Worm (Caenorhabditis elegans): Measurements from ENCODE around the gene ZK813.5.
A peak's percentile ranks its signal among the peaks of the same experiment; 100 is the strongest.

Gene ZK813.5

DNA sequence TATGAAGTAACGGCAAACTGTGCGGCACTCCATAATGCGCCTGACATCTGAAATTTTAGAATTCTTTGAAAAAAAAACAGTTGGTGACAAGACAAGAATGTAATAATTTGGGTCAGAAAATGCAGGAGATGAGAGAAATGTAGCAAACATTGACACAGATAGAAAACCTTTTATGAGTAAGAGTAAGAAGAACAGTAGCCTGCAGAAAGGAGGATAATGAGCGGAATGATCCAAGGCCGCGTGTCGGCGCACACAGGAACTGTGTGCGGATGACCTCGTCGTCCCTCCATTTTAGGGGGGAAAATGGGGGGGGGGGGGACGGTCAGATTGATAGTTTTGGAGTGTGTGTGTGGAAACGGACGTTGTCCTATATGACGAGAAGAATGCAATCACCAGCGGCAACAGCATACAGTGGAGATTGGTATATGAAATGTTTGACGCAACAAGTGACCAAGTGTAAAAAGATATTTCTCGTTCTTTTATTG, 36.3 kb downstream of the ZK813.5 start, which contains the start of gene dhs-27:
Gene dhs-27, minus strand, starts transcription at position 51 of the 485 bp plus-strand sequence.
- TF ChIP-seq nhr-28 (tag; optimal IDR thresholded peaks at IDR 0.05) (peak; percentile 77), mdl-1 (tag; optimal IDR thresholded peaks at IDR 0.05) (peak in 1 of 2 experiments; percentile 34), F49E8.2 (tag; optimal IDR thresholded peaks at IDR 0.05; ENCODE audit: borderline replicate concordance) (no peak), mxl-3 (GFP tag; optimal IDR thresholded peaks at IDR 0.05) (peak; percentile 25), nhr-25 (tag; optimal IDR thresholded peaks at IDR 0.05; ENCODE audit: borderline replicate concordance, insufficient read depth) (peak; percentile 35)

DNA sequence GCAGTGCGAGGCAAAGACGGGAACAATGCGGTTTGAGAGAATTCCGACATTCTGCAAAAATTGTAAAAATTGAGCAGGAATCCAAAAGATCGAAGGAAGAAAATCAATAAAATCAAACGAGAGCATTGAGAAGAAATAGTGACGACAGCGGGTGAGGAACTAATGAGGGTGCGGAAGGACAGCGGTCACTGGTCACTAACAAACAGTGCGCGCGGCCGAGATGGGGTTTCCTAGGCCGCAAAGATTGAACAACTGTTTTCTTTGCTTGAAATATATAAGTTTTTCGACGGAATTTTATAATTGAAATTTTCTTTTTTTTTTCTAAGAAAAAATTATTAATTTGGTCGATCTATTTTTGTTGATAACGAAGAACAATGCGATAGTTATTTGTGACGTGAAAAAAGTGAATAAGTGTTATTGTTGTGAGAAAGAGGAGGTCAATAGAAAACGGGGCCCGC, 39.4 kb downstream of the ZK813.5 start, which contains the start of gene unc-78:
Gene unc-78, minus strand, starts transcription at position 51 of the 458 bp plus-strand sequence.
- peak; percentile 44 for TF ChIP-seq mes-2 (tag; optimal IDR thresholded peaks at IDR 0.05; ENCODE audit: poor library complexity, severe bottlenecking)
- no peak for TF ChIP-seq rbr-2 (tag; optimal IDR thresholded peaks at IDR 0.05)
- TF ChIP-seq aha-1 (tag) = peak; percentile 58

DNA sequence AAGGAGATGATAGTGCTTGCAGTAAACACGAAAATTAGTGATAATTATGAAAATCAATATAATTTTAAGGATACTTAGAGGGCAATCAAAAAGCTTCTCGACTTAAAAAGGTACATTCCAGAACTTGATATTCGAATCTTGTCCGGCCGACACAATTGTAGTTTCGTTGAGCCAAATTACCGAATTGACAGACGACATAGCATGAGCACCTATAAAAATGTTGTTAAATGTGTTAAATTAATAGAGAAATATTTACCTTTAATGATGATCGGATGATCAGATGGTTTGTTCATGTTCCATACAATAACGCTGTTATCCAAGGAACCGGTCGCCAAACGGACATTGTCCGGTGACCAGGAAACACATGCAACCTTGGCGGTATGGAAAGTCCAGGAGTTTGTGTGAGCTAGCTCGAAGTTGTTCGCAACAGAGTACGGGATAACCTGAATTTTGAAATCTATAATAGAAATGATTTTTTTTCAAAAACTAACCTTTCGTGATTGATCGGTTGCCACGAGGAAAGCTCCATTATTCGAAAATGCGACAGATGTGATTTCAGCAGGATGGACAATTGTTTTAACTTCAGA, 42.2 kb downstream of the ZK813.5 start:
- peak; percentile 43; the same call in 1 of the 2 replicates for TF ChIP-seq Y75B8A.6 (GFP tag; IDR thresholded peaks at IDR 0.05)
- TF ChIP-seq ZK546.5 (tag; optimal IDR thresholded peaks at IDR 0.05) = no peak
- no peak for TF ChIP-seq lin-15B (tag; optimal IDR thresholded peaks at IDR 0.05)
- TF ChIP-seq skn-1 (tag; optimal IDR thresholded peaks at IDR 0.05) = no peak
- no peak for TF ChIP-seq gei-8 (GFP tag; optimal IDR thresholded peaks at IDR 0.05)
- no peak for TF ChIP-seq lir-3 (tag; optimal IDR thresholded peaks at IDR 0.05)
- 0 out of 2 replicates have a peak, but pooled peaks have one; percentile 47 for TF ChIP-seq D1046.2 (GFP tag; IDR thresholded peaks at IDR 0.05)
- peak; percentile 33; the same call in 1 of the 2 replicates for TF ChIP-seq dmd-6 (GFP tag; IDR thresholded peaks at IDR 0.05)
- TF ChIP-seq duxl-1 (tag; optimal IDR thresholded peaks at IDR 0.05; ENCODE audit: poor library complexity) = no peak
- TF ChIP-seq R02D3.7 (tag; optimal IDR thresholded peaks at IDR 0.05) = no peak
- TF ChIP-seq lin-29 (GFP tag; IDR thresholded peaks at IDR 0.05) = no peak
- TF ChIP-seq T20F7.1 (GFP tag; optimal IDR thresholded peaks at IDR 0.05) = peak; percentile 26
- TF ChIP-seq hlh-30 (tag; optimal IDR thresholded peaks at IDR 0.05; ENCODE audit: insufficient read depth) = no peak
- no peak for TF ChIP-seq pha-4 (GFP tag; IDR thresholded peaks at IDR 0.05)
- no peak for TF ChIP-seq pha-4 (tag; optimal IDR thresholded peaks at IDR 0.05)

ce11 chrX:3405813-3406212, 45.2 kb downstream of the ZK813.5 start:
- TF ChIP-seq dmd-6 (GFP tag; IDR thresholded peaks at IDR 0.05) (peak; percentile 37; the same call in 1 of the 2 replicates), zfp-3 (GFP tag; conservative IDR thresholded peaks at IDR 0.05) (peak; percentile 72; the same call in 1 of the 2 replicates)

ce11 chrX:3403195-3403594, 47.8 kb downstream of the ZK813.5 start, which contains the start of gene vit-5:
vit-5 (plus strand) TSS chrX:3403471.
- TF ChIP-seq mdt-29 (GFP tag; IDR thresholded peaks at IDR 0.05) (no peak), ztf-11 (tag; optimal IDR thresholded peaks at IDR 0.05) (no peak), dmd-6 (GFP tag; IDR thresholded peaks at IDR 0.05) (peak; percentile 94), nhr-28 (tag; optimal IDR thresholded peaks at IDR 0.05) (no peak), ces-1 (GFP tag; optimal IDR thresholded peaks at IDR 0.05) (no peak), lsy-2 (tag; optimal IDR thresholded peaks at IDR 0.05) (no peak), skn-1 (tag; optimal IDR thresholded peaks at IDR 0.05) (no peak), mes-2 (tag; optimal IDR thresholded peaks at IDR 0.05; ENCODE audit: poor library complexity, severe bottlenecking) (no peak), F37D6.2 (tag; optimal IDR thresholded peaks at IDR 0.05) (no peak), jun-1 (tag; optimal IDR thresholded peaks at IDR 0.05) (no peak), aly-2 (tag; optimal IDR thresholded peaks at IDR 0.05) (no peak), zfp-3 (GFP tag; conservative IDR thresholded peaks at IDR 0.05) (0 out of 2 replicates have a peak, but pooled peaks have one; percentile 5), tag-97 (GFP tag; IDR thresholded peaks at IDR 0.05) (no peak), tra-1 (GFP tag; IDR thresholded peaks at IDR 0.05) (peak; percentile 67), ceh-62 (tag; optimal IDR thresholded peaks at IDR 0.05) (no peak), hlh-30 (tag; optimal IDR thresholded peaks at IDR 0.05; ENCODE audit: insufficient read depth) (no peak), nhr-48 (tag; optimal IDR thresholded peaks at IDR 0.05) (peak; percentile 5), hmg-1.1 (GFP tag; IDR thresholded peaks at IDR 0.05) (no peak), spr-1 (tag; optimal IDR thresholded peaks at IDR 0.05) (no peak), fkh-10 (GFP tag; optimal IDR thresholded peaks at IDR 0.05) (no peak), nhr-77 (tag; optimal IDR thresholded peaks at IDR 0.05) (no peak), egl-43 (GFP tag; IDR thresholded peaks at IDR 0.05) (0 out of 2 replicates have a peak, but pooled peaks have one; percentile 13), snpc-1.2 (GFP tag; IDR thresholded peaks at IDR 0.05) (no peak), F10B5.3 (tag; optimal IDR thresholded peaks at IDR 0.05) (no peak)

Data from whole organism, L4 larva.